Worm (Caenorhabditis elegans) whole organism, L4/young adult: Measurements from ENCODE around the gene rig-1.

Source experiments
- W03F9.2 ChIP-seq: fragments of 150-350 bp; optimal IDR thresholded peaks from 2 replicates; lab custom pipeline; 2014; ENCODE audit warnings: missing biosample characterization, missing genetic modification characterization
- dao-5 ChIP-seq: sonication (generic microtip); optimal IDR thresholded peaks from 2 replicates; lab custom pipeline; 2016; ENCODE audit warnings: missing genotype, missing genetic modification characterization, moderate library complexity, missing compliant biosample characterization
- him-1 ChIP-seq: sonication (generic microtip); optimal IDR thresholded peaks from 2 replicates; lab custom pipeline; 2016; ENCODE audit warnings: missing genotype, missing genetic modification reagents, missing genetic modification characterization, missing compliant biosample characterization

DNA sequence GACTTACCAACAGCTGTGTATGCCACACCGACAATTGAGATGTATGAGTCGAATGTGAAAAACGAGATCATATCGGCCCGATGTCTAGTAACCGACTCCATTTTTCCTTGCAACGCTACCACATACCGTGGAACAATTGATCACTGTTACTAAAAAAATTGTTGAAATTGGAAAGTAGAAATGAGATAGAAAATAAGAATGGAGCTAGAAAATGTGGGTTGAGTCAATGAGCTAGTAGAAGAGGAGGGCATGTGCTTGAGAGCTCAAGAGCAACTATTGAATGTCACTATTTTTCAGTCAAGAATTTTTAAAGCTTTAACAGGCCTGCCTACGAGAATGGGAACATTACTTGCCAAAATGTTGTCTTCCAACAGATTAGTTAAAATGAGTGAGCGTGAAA lies 35.3 kb upstream of the rig-1 start, which contains the start of gene K01A12.3:
- TF ChIP-seq him-1 (tag; lab: Kevin White, UChicago) (no peak), dao-5 (tag; lab: Kevin White, UChicago) (no peak), W03F9.2 (no peak)
